Worm (Caenorhabditis elegans): ENCODE results near the gene F13H6.5.

DNA sequence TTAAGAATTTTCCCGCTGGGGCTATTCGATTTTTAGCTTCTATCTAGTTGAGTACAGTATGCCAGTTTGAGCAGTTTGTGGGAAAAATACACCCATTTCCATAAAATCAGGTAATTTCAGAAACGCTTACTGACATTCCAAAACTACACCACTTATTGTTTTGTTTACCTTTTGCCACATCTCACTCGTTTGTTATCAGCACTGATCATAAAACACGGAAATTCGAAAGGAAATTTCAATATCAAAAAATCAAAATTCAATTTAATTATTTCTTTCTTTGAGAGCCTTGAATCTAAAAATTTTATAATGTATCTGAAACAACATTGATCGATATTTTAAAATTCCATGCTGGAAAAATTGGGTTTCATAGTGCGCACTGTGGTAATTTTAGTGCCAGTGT, 25.8 kb upstream of the F13H6.5 start:
- TF ChIP-seq M03D4.4 (tag; optimal IDR thresholded peaks at IDR 0.05): no peak
- TF ChIP-seq unc-39 (tag; optimal IDR thresholded peaks at IDR 0.05): no peak
- TF ChIP-seq lsy-2 (tag; optimal IDR thresholded peaks at IDR 0.05): no peak
- TF ChIP-seq elt-3 (tag; optimal IDR thresholded peaks at IDR 0.05): no peak
- TF ChIP-seq unc-62 (GFP tag; optimal IDR thresholded peaks at IDR 0.05): no peak
- no peak for TF ChIP-seq nhr-76 (tag; optimal IDR thresholded peaks at IDR 0.05)
- no peak for TF ChIP-seq bed-3 (GFP tag; optimal IDR thresholded peaks at IDR 0.05)
- no peak for TF ChIP-seq nhr-237 (tag; optimal IDR thresholded peaks at IDR 0.05)
